Fruit fly (Drosophila melanogaster): Measurements from ENCODE around the gene CG9536.

Gene CG9536

DNA sequence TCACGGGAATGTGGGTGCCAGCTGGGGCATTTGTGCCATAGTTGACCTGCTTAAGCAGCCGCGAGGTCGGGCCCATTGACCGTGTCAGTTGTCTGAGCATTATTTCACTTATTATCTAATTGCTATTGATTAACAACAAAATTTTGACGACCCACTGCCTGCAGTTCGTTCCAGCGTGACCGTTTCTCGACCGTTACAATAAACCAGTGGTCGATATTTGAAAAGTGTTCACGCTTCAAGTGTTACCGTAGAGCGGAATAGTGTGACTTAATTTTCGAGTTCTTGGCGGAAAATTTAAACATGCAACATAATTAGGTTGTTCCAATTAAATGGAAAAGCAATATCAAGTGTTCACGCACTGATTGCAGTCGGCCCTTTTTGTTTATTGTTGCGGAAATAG is 9.3 kb downstream of the CG9536 start, which contains the start of gene HemK1:
Gene HemK1 (minus strand): TSS at position 190 of the 400 bp plus-strand sequence.
- TF ChIP-seq fru (GFP tag; optimal IDR thresholded peaks at IDR 0.05): no peak
- TF ChIP-seq h (GFP tag; optimal IDR thresholded peaks at IDR 0.05): peak; percentile 8
- TF ChIP-seq rgr (GFP tag; optimal IDR thresholded peaks at IDR 0.05): peak; percentile 28
- no peak for TF ChIP-seq Rel (GFP tag; optimal IDR thresholded peaks at IDR 0.05)
- TF ChIP-seq Rel (tag; optimal IDR thresholded peaks at IDR 0.05): peak; percentile 0

- no peak for TF ChIP-seq jim (GFP tag; optimal IDR thresholded peaks at IDR 0.05)
- peak; percentile 45 for TF ChIP-seq Hr83 (GFP tag; optimal IDR thresholded peaks at IDR 0.05; ENCODE audit: poor library complexity, severe bottlenecking)
- TF ChIP-seq rgr (GFP tag; optimal IDR thresholded peaks at IDR 0.05): peak; percentile 49
- TF ChIP-seq pan (optimal IDR thresholded peaks at IDR 0.05): no peak
- no peak for TF ChIP-seq Rel (GFP tag; optimal IDR thresholded peaks at IDR 0.05)
- peak; percentile 79 for TF ChIP-seq Rel (tag; optimal IDR thresholded peaks at IDR 0.05)
- TF ChIP-seq CG9705 (GFP tag; optimal IDR thresholded peaks at IDR 0.05): no peak
- TF ChIP-seq Hr78 (GFP tag; optimal IDR thresholded peaks at IDR 0.05): no peak
- no peak for TF ChIP-seq sage (GFP tag; optimal IDR thresholded peaks at IDR 0.05)
- TF ChIP-seq h (GFP tag; optimal IDR thresholded peaks at IDR 0.05): peak; percentile 35
These were observed 11.3 kb downstream of the CG9536 start, which contains the start of gene Rchy1 for dm6 chr2L:6465497-6465896. Gene Rchy1 (minus strand): TSS chr2L:6465669.

- TF ChIP-seq Mio (GFP tag; optimal IDR thresholded peaks at IDR 0.05): no peak
- TF ChIP-seq fru (GFP tag; optimal IDR thresholded peaks at IDR 0.05): no peak
- TF ChIP-seq foxo (GFP tag; optimal IDR thresholded peaks at IDR 0.05): no peak
- no peak for TF ChIP-seq sv (GFP tag; optimal IDR thresholded peaks at IDR 0.05)
- TF ChIP-seq OdsH (GFP tag; optimal IDR thresholded peaks at IDR 0.05): peak; percentile 51
- no peak for TF ChIP-seq Hnf4 (GFP tag; optimal IDR thresholded peaks at IDR 0.05)
- no peak for TF ChIP-seq Dif (GFP tag; optimal IDR thresholded peaks at IDR 0.05; ENCODE audit: partially characterized antibody)
- TF ChIP-seq jim (GFP tag; optimal IDR thresholded peaks at IDR 0.05): no peak
- no peak for TF ChIP-seq pan (optimal IDR thresholded peaks at IDR 0.05)
- peak; percentile 41 for TF ChIP-seq rgr (GFP tag; optimal IDR thresholded peaks at IDR 0.05)
- TF ChIP-seq ey (GFP tag; optimal IDR thresholded peaks at IDR 0.05): no peak
- peak; percentile 16 for TF ChIP-seq HLH106 (tag; optimal IDR thresholded peaks at IDR 0.05)
- no peak for TF ChIP-seq usp (GFP tag; optimal IDR thresholded peaks at IDR 0.05)
- TF ChIP-seq tai (GFP tag; optimal IDR thresholded peaks at IDR 0.05): no peak
- TF ChIP-seq woc (GFP tag; optimal IDR thresholded peaks at IDR 0.05): no peak
- TF ChIP-seq Myc (optimal IDR thresholded peaks at IDR 0.05): no peak
- no peak for TF ChIP-seq lola (GFP tag; optimal IDR thresholded peaks at IDR 0.05)
- TF ChIP-seq CrebA (GFP tag; optimal IDR thresholded peaks at IDR 0.05; ENCODE audit: borderline replicate concordance): no peak
- peak; percentile 18 for TF ChIP-seq br (GFP tag; optimal IDR thresholded peaks at IDR 0.05)
- peak; percentile 30 for TF ChIP-seq brk (GFP tag; optimal IDR thresholded peaks at IDR 0.05)
- TF ChIP-seq Rel (GFP tag; optimal IDR thresholded peaks at IDR 0.05): no peak
- no peak for TF ChIP-seq Rel (tag; optimal IDR thresholded peaks at IDR 0.05)
- no peak for TF ChIP-seq Jra (GFP tag; optimal IDR thresholded peaks at IDR 0.05)
- TF ChIP-seq Hr83 (GFP tag; optimal IDR thresholded peaks at IDR 0.05; ENCODE audit: poor library complexity, severe bottlenecking): peak; percentile 65
- TF ChIP-seq Abd-B (GFP tag; optimal IDR thresholded peaks at IDR 0.05): no peak
- no peak for TF ChIP-seq dsf (GFP tag; optimal IDR thresholded peaks at IDR 0.05; ENCODE audit: borderline replicate concordance)
- no peak for TF ChIP-seq dmrt93B (GFP tag; optimal IDR thresholded peaks at IDR 0.05)
- peak; percentile 27 for TF ChIP-seq CG9705 (GFP tag; optimal IDR thresholded peaks at IDR 0.05)
- no peak for TF ChIP-seq GATAd (GFP tag; optimal IDR thresholded peaks at IDR 0.05)
- no peak for TF ChIP-seq Vsx2 (GFP tag; optimal IDR thresholded peaks at IDR 0.05; ENCODE audit: partially characterized antibody)
- peak; percentile 34 for TF ChIP-seq Sp1 (GFP tag; optimal IDR thresholded peaks at IDR 0.05)
- no peak for TF ChIP-seq dl (GFP tag; optimal IDR thresholded peaks at IDR 0.05; ENCODE audit: insufficient read depth in 1 of 2, partially characterized antibody in 2 of 2)
- TF ChIP-seq h (GFP tag; optimal IDR thresholded peaks at IDR 0.05): peak; percentile 51
- TF ChIP-seq N (GFP tag; optimal IDR thresholded peaks at IDR 0.05): no peak
These were observed 12.0 kb downstream of the CG9536 start for dm6 chr2L:6464780-6465179.

DNA sequence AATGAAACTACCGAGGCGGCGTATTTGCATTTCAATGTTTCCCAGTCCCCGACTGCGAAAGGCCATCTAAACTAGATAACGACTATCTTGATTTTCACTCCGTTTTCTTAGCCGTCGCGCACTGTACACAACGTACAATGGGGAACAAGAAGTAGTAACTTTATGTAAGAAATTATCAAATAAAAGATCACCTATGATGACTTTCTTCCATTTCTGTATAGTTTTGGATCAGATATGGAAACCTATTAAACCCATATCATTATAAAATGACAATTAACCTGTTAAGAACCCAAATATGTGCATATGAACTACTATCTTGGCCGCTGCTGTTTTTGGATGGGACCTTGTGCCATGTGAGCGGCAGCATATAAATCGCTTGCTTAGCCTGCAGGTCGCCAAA is 12.5 kb downstream of the CG9536 start:
- TF ChIP-seq foxo (GFP tag; optimal IDR thresholded peaks at IDR 0.05): peak in 1 of 2 experiments; percentile 0
- TF ChIP-seq dmrt93B (GFP tag; optimal IDR thresholded peaks at IDR 0.05): no peak
